Worm (Caenorhabditis elegans) whole organism, L1 larva: ENCODE measurements around the gene cyn-16.

Experiments
- C04F5.9 ChIP-seq: sonication (generic microtip); optimal IDR thresholded peaks from 2 replicates; lab custom pipeline; 2016; ENCODE audit warnings: missing genetic modification characterization, missing compliant biosample characterization
- alr-1 ChIP-seq: fragments of 200-800 bp; sonication (Bioruptor generic); optimal IDR thresholded peaks from 2 replicates; lab custom pipeline; 2018; ENCODE audit warnings: borderline replicate concordance, mild to moderate bottlenecking, missing genetic modification characterization, missing compliant biosample characterization
- aly-2 ChIP-seq: fragments of 150-350 bp; optimal IDR thresholded peaks from 2 replicates; lab custom pipeline; 2014; ENCODE audit warnings: missing biosample characterization, missing genetic modification characterization
- ama-1 ChIP-seq: fragments of 150-350 bp; optimal IDR thresholded peaks from 2 replicates; lab custom pipeline; 2014
- ceh-63 ChIP-seq: fragments of 200-800 bp; sonication (Bioruptor generic); optimal IDR thresholded peaks from 2 replicates; lab custom pipeline; 2018; ENCODE audit warnings: mild to moderate bottlenecking, missing genetic modification characterization, missing compliant biosample characterization
- ceh-82 ChIP-seq, 3 experiments: fragments of 150-350 bp in 1 of 3; sonication (generic microtip) in 2 of 3; optimal IDR thresholded peaks; 2 replicates each; lab custom pipeline; 2014 to 2017; ENCODE audit warnings: missing biosample characterization in 3 of 3, missing genetic modification characterization in 3 of 3
- dpl-1 ChIP-seq, 3 experiments: fragments of 150-350 bp in 2 of 3; sonication (generic microtip) in 1 of 3; optimal IDR thresholded peaks; 2 replicates each; lab custom pipeline; 2014 to 2017; ENCODE audit warnings: missing biosample characterization in 3 of 3, missing genetic modification characterization in 3 of 3, missing genetic modification reagents in 3 of 3
- dsc-1 ChIP-seq: sonication (generic microtip); optimal IDR thresholded peaks from 2 replicates; lab custom pipeline; 2016; ENCODE audit warnings: mild to moderate bottlenecking, missing genetic modification characterization, missing compliant biosample characterization
- efl-1 ChIP-seq, 4 experiments: fragments of 150-350 bp; optimal IDR thresholded peaks in 3 of 4; peaks in 1 of 4; 1 replicate in 1 of 4; 2 replicates in 3 of 4; lab custom pipeline; 2014; ENCODE audit warnings: missing biosample characterization in 2 of 4, missing genetic modification characterization in 2 of 4, missing genetic modification reagents in 2 of 4
- egl-13 ChIP-seq: sonication (generic microtip); optimal IDR thresholded peaks from 2 replicates; lab custom pipeline; 2016; ENCODE audit warnings: missing genotype, missing genetic modification reagents, missing genetic modification characterization, missing compliant biosample characterization
- egl-27 ChIP-seq, 2 experiments: fragments of 150-350 bp in 1 of 2; sonication (generic microtip); optimal IDR thresholded peaks; 3 replicates each; lab custom pipeline; 2017 to 2018; ENCODE audit warnings: missing biosample characterization in 2 of 2, missing genetic modification characterization in 2 of 2, missing genetic modification reagents in 2 of 2
- elt-2 ChIP-seq: sonication (generic microtip); optimal IDR thresholded peaks from 2 replicates; lab custom pipeline; 2016; ENCODE audit warnings: missing genetic modification characterization, mild to moderate bottlenecking, inconsistent platforms, missing compliant biosample characterization, missing genetic modification reagents
- elt-3 ChIP-seq, 6 experiments: fragments of 150-350 bp in 1 of 6; sonication (generic microtip); optimal IDR thresholded peaks; 2 replicates each; lab custom pipeline; 2017 to 2018; ENCODE audit warnings: missing biosample characterization in 6 of 6, missing genetic modification characterization in 6 of 6, inconsistent platforms in 1 of 6
- fkh-8 ChIP-seq: sonication (generic microtip); optimal IDR thresholded peaks from 2 replicates; lab custom pipeline; 2016; ENCODE audit warnings: mild to moderate bottlenecking, missing genetic modification characterization, missing compliant biosample characterization
- fos-1 ChIP-seq: fragments of 150-350 bp; optimal IDR thresholded peaks from 2 replicates; lab custom pipeline; 2014; ENCODE audit warnings: missing biosample characterization, missing genetic modification characterization
- isw-1 ChIP-seq: fragments of 200-800 bp; sonication (Bioruptor generic); IDR thresholded peaks from 2 replicates; pipeline ENCODE4 v1.3.6; 2022; ENCODE audit warnings: missing genetic modification characterization, missing compliant biosample characterization
- jun-1 ChIP-seq: fragments of 150-350 bp; optimal IDR thresholded peaks from 2 replicates; lab custom pipeline; 2014; ENCODE audit warnings: missing biosample characterization, missing genetic modification reagents, missing genetic modification characterization
- lin-13 ChIP-seq: fragments of 150-350 bp; optimal IDR thresholded peaks from 2 replicates; lab custom pipeline; 2014; ENCODE audit warnings: missing biosample characterization, missing genetic modification reagents, missing genetic modification characterization
- lin-35 ChIP-seq, 2 experiments: fragments of 150-350 bp; optimal IDR thresholded peaks; 2 replicates each; lab custom pipeline; 2014; ENCODE audit warnings: missing biosample characterization in 2 of 2, missing genetic modification characterization in 2 of 2, missing genetic modification reagents in 2 of 2
- lin-39 ChIP-seq: fragments of 150-350 bp; optimal IDR thresholded peaks from 2 replicates; lab custom pipeline; 2014; ENCODE audit warnings: missing biosample characterization, missing genetic modification reagents, missing genetic modification characterization
- lir-3 ChIP-seq: sonication (generic microtip); optimal IDR thresholded peaks from 2 replicates; lab custom pipeline; 2016; ENCODE audit warnings: mild to moderate bottlenecking, missing genetic modification characterization, moderate library complexity, missing compliant biosample characterization; ENCODE audit not compliant: poor library complexity
- lsy-2 ChIP-seq, 2 experiments: fragments of 150-350 bp; optimal IDR thresholded peaks; 2 replicates each; lab custom pipeline; 2014; ENCODE audit warnings: missing biosample characterization in 2 of 2, missing genetic modification characterization in 2 of 2
- mdl-1 ChIP-seq, 2 experiments: fragments of 150-350 bp; optimal IDR thresholded peaks; 2 replicates each; lab custom pipeline; 2014 to 2017; ENCODE audit warnings: missing biosample characterization in 2 of 2, missing genetic modification characterization in 2 of 2, inconsistent platforms in 1 of 2
- mef-2 ChIP-seq: fragments of 150-350 bp; optimal IDR thresholded peaks from 2 replicates; lab custom pipeline; 2014; ENCODE audit warnings: missing biosample characterization, missing genetic modification characterization
- mep-1 ChIP-seq: fragments of 150-350 bp; optimal IDR thresholded peaks from 2 replicates; lab custom pipeline; 2014; ENCODE audit warnings: missing biosample characterization, missing genetic modification characterization
- nhr-12 ChIP-seq: sonication (generic microtip); optimal IDR thresholded peaks from 2 replicates; lab custom pipeline; 2017; ENCODE audit warnings: missing biosample characterization, missing genetic modification characterization
- nhr-19 ChIP-seq: fragments of 200-800 bp; sonication (Bioruptor generic); conservative IDR thresholded peaks from 2 replicates; pipeline ENCODE4 v1.3.6; 2022; ENCODE audit warnings: missing genetic modification characterization, missing compliant biosample characterization
- nhr-20 ChIP-seq: sonication (generic microtip); optimal IDR thresholded peaks from 2 replicates; lab custom pipeline; 2016; ENCODE audit warnings: mild to moderate bottlenecking, missing genetic modification characterization, missing compliant biosample characterization
- nhr-237 ChIP-seq: fragments of 150-350 bp; optimal IDR thresholded peaks from 2 replicates; lab custom pipeline; 2014; ENCODE audit warnings: missing biosample characterization, missing genetic modification characterization
- nhr-28 ChIP-seq: fragments of 150-350 bp; optimal IDR thresholded peaks from 2 replicates; lab custom pipeline; 2014; ENCODE audit warnings: missing biosample characterization, missing genetic modification characterization
- nhr-47 ChIP-seq: sonication (generic microtip); optimal IDR thresholded peaks from 2 replicates; lab custom pipeline; 2016; ENCODE audit warnings: mild to moderate bottlenecking, missing genetic modification characterization, moderate library complexity, missing compliant biosample characterization
- nhr-71 ChIP-seq: sonication (generic microtip); optimal IDR thresholded peaks from 2 replicates; lab custom pipeline; 2016; ENCODE audit warnings: mild to moderate bottlenecking, missing genetic modification characterization, moderate library complexity, missing compliant biosample characterization
- nhr-84 ChIP-seq: sonication (generic microtip); optimal IDR thresholded peaks from 2 replicates; lab custom pipeline; 2017; ENCODE audit warnings: missing biosample characterization, missing genetic modification characterization
- nhr-85 ChIP-seq: sonication (generic microtip); peaks from one replicate; lab custom pipeline; 2016; ENCODE audit warnings: missing genetic modification characterization, inconsistent platforms, missing compliant biosample characterization
- nhr-90 ChIP-seq: sonication (generic microtip); optimal IDR thresholded peaks from 2 replicates; lab custom pipeline; 2016; ENCODE audit warnings: mild to moderate bottlenecking, missing genetic modification characterization, missing compliant biosample characterization; ENCODE audit not compliant: poor library complexity
- pag-3 ChIP-seq: sonication (generic microtip); optimal IDR thresholded peaks from 2 replicates; lab custom pipeline; 2017; ENCODE audit warnings: missing genetic modification characterization, mild to moderate bottlenecking, missing compliant biosample characterization, antibody characterized with exemption, borderline replicate concordance; ENCODE audit not compliant: insufficient read depth
- pqm-1 ChIP-seq: sonication (generic microtip); optimal IDR thresholded peaks from 3 replicates; lab custom pipeline; 2017; ENCODE audit warnings: missing biosample characterization, missing genetic modification characterization
- rnt-1 ChIP-seq: sonication (generic microtip); optimal IDR thresholded peaks from 2 replicates; lab custom pipeline; 2016; ENCODE audit warnings: mild to moderate bottlenecking, missing genetic modification characterization, moderate library complexity, missing compliant biosample characterization
- skn-1 ChIP-seq: fragments of 150-350 bp; optimal IDR thresholded peaks from 2 replicates; lab custom pipeline; 2014; ENCODE audit warnings: missing biosample characterization, missing genetic modification characterization
- snpc-4 ChIP-seq: fragments of 150-350 bp; optimal IDR thresholded peaks from 2 replicates; lab custom pipeline; 2014; ENCODE audit warnings: missing biosample characterization, missing genetic modification characterization
- sox-4 ChIP-seq: sonication (generic microtip); optimal IDR thresholded peaks from 2 replicates; lab custom pipeline; 2016; ENCODE audit warnings: missing genetic modification characterization, missing compliant biosample characterization
- sptf-1 ChIP-seq: fragments of 150-350 bp; optimal IDR thresholded peaks from 2 replicates; lab custom pipeline; 2014; ENCODE audit warnings: missing biosample characterization, missing genetic modification characterization
- sup-37 ChIP-seq: fragments of 200-800 bp; sonication (Bioruptor generic); optimal IDR thresholded peaks from 2 replicates; lab custom pipeline; 2018; ENCODE audit warnings: mild to moderate bottlenecking, missing genetic modification characterization, missing compliant biosample characterization
- swsn-7 ChIP-seq: sonication (generic microtip); optimal IDR thresholded peaks from 2 replicates; lab custom pipeline; 2016; ENCODE audit warnings: missing genetic modification characterization, missing compliant biosample characterization
- unc-30 ChIP-seq: sonication (generic microtip); optimal IDR thresholded peaks from 2 replicates; lab custom pipeline; 2017; ENCODE audit warnings: missing biosample characterization, missing genetic modification characterization
- unc-86 ChIP-seq: sonication (generic microtip); optimal IDR thresholded peaks from 2 replicates; lab custom pipeline; 2016; ENCODE audit warnings: missing genetic modification characterization, missing compliant biosample characterization
- unc-98 ChIP-seq: fragments of 200-800 bp; sonication (Bioruptor generic); IDR thresholded peaks from 2 replicates; pipeline ENCODE4 v1.3.6; 2022; ENCODE audit warnings: missing genetic modification characterization, missing compliant biosample characterization
- vab-15 ChIP-seq: sonication (generic microtip); optimal IDR thresholded peaks from 2 replicates; lab custom pipeline; 2017; ENCODE audit warnings: missing genotype, mild to moderate bottlenecking, missing genetic modification characterization, missing compliant biosample characterization
- zip-4 ChIP-seq: fragments of 200-800 bp; sonication (Bioruptor generic); optimal IDR thresholded peaks from 2 replicates; lab custom pipeline; 2018; ENCODE audit warnings: mild to moderate bottlenecking, missing genetic modification characterization, moderate library complexity, missing compliant biosample characterization
- ztf-4 ChIP-seq: fragments of 150-350 bp; optimal IDR thresholded peaks from 2 replicates; lab custom pipeline; 2014; ENCODE audit warnings: missing biosample characterization, missing genetic modification characterization

cyn-16 gene

DNA sequence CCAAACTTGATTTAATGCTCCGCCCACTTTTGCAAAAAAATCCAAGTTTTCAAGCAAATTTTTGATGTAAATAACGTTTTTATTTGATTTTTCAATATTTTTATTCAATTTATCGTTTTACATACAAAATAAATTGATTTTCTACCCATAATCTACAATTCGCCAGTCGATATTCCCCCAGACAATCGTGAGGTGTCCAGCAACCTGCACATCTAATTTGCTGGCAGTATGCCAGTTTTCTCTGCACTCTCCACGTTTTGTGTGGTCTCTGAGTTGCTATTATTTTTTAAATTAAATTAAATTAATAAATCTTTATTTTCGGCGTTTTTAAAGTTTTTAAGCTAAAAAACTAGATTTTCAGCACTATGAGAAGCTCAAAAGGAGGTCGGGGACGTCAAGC, 56.4 kb downstream of the cyn-16 start (continued):
- TF ChIP-seq egl-13 (tag; lab: Kevin White, UChicago) (peak; percentile 91), unc-86 (peak; percentile 80), unc-98 (GFP tag; lab: Robert Waterston, UW) (peak; percentile 22; the same call in 1 of the 2 replicates), C04F5.9 (tag; lab: Kevin White, UChicago) (peak; percentile 73), jun-1 (tag; lab: Kevin White, UChicago) (peak; percentile 71), swsn-7 (tag; lab: Kevin White, UChicago) (peak; percentile 87), elt-2 (tag; lab: Kevin White, UChicago) (peak; percentile 75), lin-13 (GFP tag; lab: Kevin White, UChicago) (peak; percentile 86), efl-1 (optimal IDR thresholded peaks at IDR 0.05; lab: Kevin White, UChicago) (peak; percentile 83 to 90), efl-1 (GFP tag; optimal IDR thresholded peaks at IDR 0.05 in 1 of 2; lab: Kevin White, UChicago) (peak; percentile 69 to 97), nhr-237 (tag; lab: Kevin White, UChicago) (peak; percentile 57), pqm-1 (no peak), lin-35 (GFP tag; optimal IDR thresholded peaks at IDR 0.05; lab: Kevin White, UChicago) (peak; percentile 72 to 83), nhr-47 (tag; lab: Kevin White, UChicago) (peak; percentile 94), unc-30 (tag; lab: Kevin White, UChicago) (no peak), nhr-84 (tag; lab: Kevin White, UChicago) (no peak), zip-4 (GFP tag; lab: Kevin White, UChicago) (peak; percentile 67), nhr-71 (tag; lab: Kevin White, UChicago) (peak; percentile 94), fos-1 (tag; lab: Kevin White, UChicago) (peak; percentile 66), isw-1 (GFP tag; lab: Robert Waterston, UW) (peak; percentile 88), nhr-20 (peak; percentile 92), mdl-1 (tag; optimal IDR thresholded peaks at IDR 0.05; lab: Kevin White, UChicago) (peak in 1 of 2 experiments; percentile 80), sptf-1 (tag; lab: Kevin White, UChicago) (no peak), dpl-1 (GFP tag; optimal IDR thresholded peaks at IDR 0.05; lab: Kevin White, UChicago) (peak; percentile 68 to 79 (median 79)), alr-1 (no peak), nhr-19 (GFP tag; lab: Robert Waterston, UW) (peak; percentile 91), skn-1 (tag; lab: Kevin White, UChicago) (peak; percentile 80), dsc-1 (peak; percentile 84), aly-2 (tag; lab: Kevin White, UChicago) (no peak), pag-3 (tag; lab: Kevin White, UChicago) (no peak), mef-2 (tag; lab: Kevin White, UChicago) (peak; percentile 29), ztf-4 (peak; percentile 78), ceh-63 (GFP tag; lab: Kevin White, UChicago) (no peak), nhr-90 (tag; lab: Kevin White, UChicago) (peak; percentile 95), sox-4 (tag; lab: Kevin White, UChicago) (peak; percentile 86), nhr-12 (tag; lab: Kevin White, UChicago) (no peak), elt-3 (tag; optimal IDR thresholded peaks at IDR 0.05; lab: Kevin White, UChicago) (peak in 4 of 6 experiments; percentile 27 to 82 (median 53)), rnt-1 (no peak), egl-27 (tag; optimal IDR thresholded peaks at IDR 0.05; lab: Kevin White, UChicago) (no peak)

DNA sequence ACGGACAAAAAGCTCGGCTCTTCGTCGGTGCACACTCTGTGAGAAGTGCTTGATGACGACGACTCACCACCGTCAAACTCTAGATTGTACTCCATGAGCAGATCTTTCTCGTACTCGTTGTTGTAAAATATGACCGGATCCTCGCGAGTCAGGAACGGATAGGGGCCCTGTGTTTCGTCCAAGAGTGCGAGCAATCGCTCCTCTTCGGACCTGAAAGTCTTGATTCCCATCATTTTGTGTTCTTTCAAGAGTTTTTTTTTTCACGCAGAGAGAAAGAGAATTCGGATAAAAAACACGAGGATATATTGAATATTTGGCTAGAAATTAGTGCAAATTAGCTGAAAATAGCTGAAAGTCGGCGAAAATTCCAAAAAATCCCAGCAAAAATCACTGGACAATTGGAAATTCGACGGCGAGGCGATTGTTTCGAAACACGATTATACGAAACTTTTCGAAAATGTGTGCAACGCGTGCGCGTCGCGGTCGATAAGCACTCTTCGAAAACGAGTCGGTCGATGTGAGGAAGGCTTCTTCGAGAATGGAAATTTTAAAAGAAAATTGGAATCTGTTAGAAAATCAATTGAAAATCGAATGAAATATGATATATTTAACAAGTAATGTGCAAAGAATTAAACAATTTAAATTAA, 57.0 kb downstream of the cyn-16 start, which contains the start of the genes ash-2 and Y17G7B.20:
TSS of gene ash-2 (plus strand) at position 390 of the 647 bp plus-strand sequence.
TSS of gene Y17G7B.20 (minus strand) at position 396 of the 647 bp plus-strand sequence.
- no peak for TF ChIP-seq nhr-28 (tag; lab: Kevin White, UChicago)
- no peak for TF ChIP-seq ama-1 (lab: Kevin White, UChicago)
- peak; percentile 54 to 81 (median 59) for TF ChIP-seq ceh-82 (tag; optimal IDR thresholded peaks at IDR 0.05; lab: Kevin White, UChicago)
- TF ChIP-seq lir-3 (tag; lab: Kevin White, UChicago): no peak
- no peak for TF ChIP-seq vab-15 (tag; lab: Kevin White, UChicago)
- no peak for TF ChIP-seq fkh-8 (tag; lab: Kevin White, UChicago)
- TF ChIP-seq skn-1 (tag; lab: Kevin White, UChicago): peak; percentile 29
- peak in 1 of 3 experiments; percentile 35 for TF ChIP-seq dpl-1 (GFP tag; optimal IDR thresholded peaks at IDR 0.05; lab: Kevin White, UChicago)
- TF ChIP-seq snpc-4 (tag; lab: Kevin White, UChicago): no peak
- TF ChIP-seq unc-98 (GFP tag; lab: Robert Waterston, UW): no peak
- TF ChIP-seq lin-35 (GFP tag; optimal IDR thresholded peaks at IDR 0.05; lab: Kevin White, UChicago): peak; percentile 42 to 54
- no peak for TF ChIP-seq elt-3 (tag; optimal IDR thresholded peaks at IDR 0.05; lab: Kevin White, UChicago)
- TF ChIP-seq sup-37 (GFP tag; lab: Kevin White, UChicago): no peak
- no peak for TF ChIP-seq sptf-1 (tag; lab: Kevin White, UChicago)
- TF ChIP-seq mep-1 (tag; lab: Kevin White, UChicago): peak; percentile 25
- TF ChIP-seq nhr-71 (tag; lab: Kevin White, UChicago): no peak
- no peak for TF ChIP-seq unc-86
- TF ChIP-seq lin-39 (tag; lab: Kevin White, UChicago): no peak
- TF ChIP-seq nhr-85 (tag; lab: Kevin White, UChicago): no peak
- no peak for TF ChIP-seq lsy-2 (tag; optimal IDR thresholded peaks at IDR 0.05; lab: Kevin White, UChicago)
